Fruit fly (Drosophila melanogaster) whole organism, embryonic: ENCODE results near the gene ovm.
A peak's percentile ranks its signal among the peaks of the same experiment; 100 is the strongest.

Experiments used
- B-H2 ChIP-seq: fragments of 200-800 bp; sonication (Bioruptor generic); optimal IDR thresholded peaks from 2 replicates; lab custom pipeline; 2018; ENCODE audit warnings: missing biosample characterization, mild to moderate bottlenecking, missing genetic modification characterization
- CG10209 ChIP-seq: fragments of 200-800 bp; sonication (Bioruptor generic); optimal IDR thresholded peaks from 3 replicates; lab custom pipeline; 2017; ENCODE audit warnings: missing biosample characterization, mild to moderate bottlenecking, missing genetic modification characterization, missing genetic modification reagents
- CG1024 ChIP-seq: fragments of 200-800 bp; sonication (Bioruptor generic); IDR thresholded peaks from 2 replicates; pipeline ENCODE4 v1.3.6; 2022; ENCODE audit warnings: missing biosample characterization, missing genetic modification characterization
- CG11723 ChIP-seq: fragments of 200-800 bp; sonication (Bioruptor generic); optimal IDR thresholded peaks from 2 replicates; lab custom pipeline; 2017; ENCODE audit warnings: missing biosample characterization, mild to moderate bottlenecking, missing genetic modification characterization
- CG13424 ChIP-seq: fragments of 200-800 bp; sonication (Bioruptor generic); optimal IDR thresholded peaks from 2 replicates; lab custom pipeline; 2019; ENCODE audit warnings: missing biosample characterization, mild to moderate bottlenecking, missing genetic modification characterization, moderate library complexity
- CG14710 ChIP-seq: fragments of 200-800 bp; sonication (Bioruptor generic); optimal IDR thresholded peaks from 3 replicates; lab custom pipeline; 2019; ENCODE audit warnings: missing biosample characterization, mild to moderate bottlenecking, missing genetic modification characterization, moderate library complexity
- CG15011 ChIP-seq: fragments of 200-800 bp; sonication (Bioruptor generic); optimal IDR thresholded peaks from 3 replicates; lab custom pipeline; 2018; ENCODE audit warnings: missing biosample characterization, mild to moderate bottlenecking, missing genetic modification characterization
- CG2129 ChIP-seq: fragments of 200-800 bp; sonication (Bioruptor generic); IDR thresholded peaks from 2 replicates; pipeline ENCODE4 v1.3.6; 2022; ENCODE audit warnings: missing biosample characterization, missing genetic modification characterization; ENCODE audit not compliant: partially characterized antibody
- CG3065 ChIP-seq: fragments of 200-800 bp; sonication (Bioruptor generic); optimal IDR thresholded peaks from 2 replicates; lab custom pipeline; 2016; ENCODE audit warnings: missing biosample characterization, missing genetic modification characterization
- CG5180 ChIP-seq: fragments of 200-800 bp; sonication (Bioruptor generic); optimal IDR thresholded peaks from 3 replicates; lab custom pipeline; 2017; ENCODE audit warnings: missing biosample characterization, missing genetic modification characterization, mild to moderate bottlenecking, moderate library complexity, missing genetic modification reagents
- CG6683 ChIP-seq: fragments of 200-800 bp; sonication (Bioruptor generic); optimal IDR thresholded peaks from 2 replicates; lab custom pipeline; 2017; ENCODE audit warnings: missing biosample characterization, mild to moderate bottlenecking, missing genetic modification characterization, missing genetic modification reagents
- CG8478 ChIP-seq: fragments of >200 bp; optimal IDR thresholded peaks from 2 replicates; lab custom pipeline; 2018
- CrebB ChIP-seq: fragments of 200-800 bp; sonication (Bioruptor generic); optimal IDR thresholded peaks from 3 replicates; lab custom pipeline; 2018; ENCODE audit warnings: missing biosample characterization, mild to moderate bottlenecking, missing genetic modification characterization
- D19A ChIP-seq: fragments of 200-800 bp; optimal IDR thresholded peaks from 3 replicates; lab custom pipeline; 2019; ENCODE audit warnings: missing biosample characterization, mild to moderate bottlenecking, missing genetic modification characterization, moderate library complexity
- ERR ChIP-seq: fragments of 200-800 bp; sonication (Bioruptor generic); optimal IDR thresholded peaks from 2 replicates; lab custom pipeline; 2016; ENCODE audit warnings: missing biosample characterization, missing genetic modification characterization
- H15 ChIP-seq: fragments of 200-800 bp; sonication (Bioruptor generic); IDR thresholded peaks from 3 replicates; pipeline ENCODE4 v1.3.6; 2022; ENCODE audit warnings: missing biosample characterization, missing genetic modification characterization
- Hr78 ChIP-seq, 2 experiments: fragments of 200-800 bp in 1 of 2; fragments of >200 bp in 1 of 2; sonication (Bioruptor generic) in 1 of 2; optimal IDR thresholded peaks; 2 replicates each; lab custom pipeline; 2017 to 2019; ENCODE audit warnings: missing biosample characterization in 2 of 2, missing genetic modification characterization in 2 of 2, mild to moderate bottlenecking in 1 of 2, moderate library complexity in 1 of 2
- Kr ChIP-seq: fragments of 200-800 bp; sonication (Bioruptor generic); optimal IDR thresholded peaks from 2 replicates; lab custom pipeline; 2017; ENCODE audit warnings: missing biosample characterization, mild to moderate bottlenecking, missing genetic modification characterization
- Lhr ChIP-seq: fragments of 200-800 bp; sonication (Bioruptor generic); optimal IDR thresholded peaks from 3 replicates; lab custom pipeline; 2017; ENCODE audit warnings: mild to moderate bottlenecking, missing biosample characterization, missing genetic modification reagents, missing genetic modification characterization
- MTF-1 ChIP-seq: fragments of 200-800 bp; sonication (Bioruptor generic); optimal IDR thresholded peaks from 2 replicates; lab custom pipeline; 2018; ENCODE audit warnings: missing biosample characterization, mild to moderate bottlenecking, missing genetic modification characterization, borderline replicate concordance
- Meics ChIP-seq: fragments of 200-800 bp; sonication (Bioruptor generic); optimal IDR thresholded peaks from 2 replicates; lab custom pipeline; 2017; ENCODE audit warnings: missing biosample characterization, mild to moderate bottlenecking, missing genetic modification characterization
- Nf-YB ChIP-seq: fragments of 200-800 bp; sonication (Bioruptor generic); optimal IDR thresholded peaks from 3 replicates; lab custom pipeline; 2019; ENCODE audit warnings: missing biosample characterization, mild to moderate bottlenecking, missing genetic modification characterization, moderate library complexity
- Vsx1 ChIP-seq: fragments of 200-800 bp; sonication (Bioruptor generic); optimal IDR thresholded peaks from 2 replicates; lab custom pipeline; 2017; ENCODE audit warnings: missing biosample characterization, mild to moderate bottlenecking, missing genetic modification characterization, missing genetic modification reagents
- az2 ChIP-seq: fragments of 200-800 bp; sonication (Bioruptor generic); optimal IDR thresholded peaks from 3 replicates; lab custom pipeline; 2016; ENCODE audit warnings: missing biosample characterization, missing genetic modification characterization
- bsh ChIP-seq, 2 experiments: fragments of 200-800 bp; sonication (Bioruptor generic); optimal IDR thresholded peaks; 2 replicates each; lab custom pipeline; 2017 to 2018; ENCODE audit warnings: mild to moderate bottlenecking in 2 of 2, missing biosample characterization in 2 of 2, missing genetic modification characterization in 2 of 2, moderate library complexity in 1 of 2
- danr ChIP-seq: fragments of 200-800 bp; sonication (Bioruptor generic); IDR thresholded peaks from 2 replicates; pipeline ENCODE4 v1.3.6; 2022; ENCODE audit warnings: missing biosample characterization, missing genetic modification characterization
- dmrt99B ChIP-seq: fragments of 200-800 bp; sonication (Bioruptor generic); optimal IDR thresholded peaks from 2 replicates; lab custom pipeline; 2018; ENCODE audit warnings: missing biosample characterization, mild to moderate bottlenecking, missing genetic modification characterization, moderate library complexity
- ewg ChIP-seq: fragments of 200-800 bp; sonication (Bioruptor generic); optimal IDR thresholded peaks from 3 replicates; lab custom pipeline; 2017; ENCODE audit warnings: mild to moderate bottlenecking, missing biosample characterization, missing genetic modification reagents, missing genetic modification characterization
- eyg ChIP-seq: fragments of 200-800 bp; sonication (Bioruptor generic); optimal IDR thresholded peaks from 3 replicates; lab custom pipeline; 2016; ENCODE audit warnings: missing biosample characterization, missing genetic modification characterization
- fd64A ChIP-seq: fragments of 200-800 bp; sonication (Bioruptor generic); optimal IDR thresholded peaks from 3 replicates; lab custom pipeline; 2018; ENCODE audit warnings: missing biosample characterization, mild to moderate bottlenecking, missing genetic modification characterization
- gcm ChIP-seq: fragments of 200-800 bp; sonication (Bioruptor generic); optimal IDR thresholded peaks from 2 replicates; lab custom pipeline; 2019; ENCODE audit warnings: missing biosample characterization, mild to moderate bottlenecking, missing genetic modification characterization, moderate library complexity
- grau ChIP-seq: fragments of 200-800 bp; optimal IDR thresholded peaks from 3 replicates; lab custom pipeline; 2019; ENCODE audit warnings: missing biosample characterization, mild to moderate bottlenecking, missing genetic modification characterization, moderate library complexity
- grn ChIP-seq: fragments of 200-800 bp; sonication (Bioruptor generic); optimal IDR thresholded peaks from 3 replicates; lab custom pipeline; 2017; ENCODE audit warnings: missing biosample characterization, missing genetic modification characterization
- kni ChIP-seq: fragments of 200-800 bp; sonication (Bioruptor generic); optimal IDR thresholded peaks from 3 replicates; lab custom pipeline; 2017; ENCODE audit warnings: mild to moderate bottlenecking, missing biosample characterization, missing genetic modification reagents, missing genetic modification characterization
- knrl ChIP-seq: fragments of 200-800 bp; sonication (Bioruptor generic); IDR thresholded peaks from 3 replicates; pipeline ENCODE4 v1.3.6; 2022; ENCODE audit warnings: missing biosample characterization, missing genetic modification characterization; ENCODE audit not compliant: partially characterized antibody
- mirr ChIP-seq: fragments of 200-800 bp; sonication (Bioruptor generic); optimal IDR thresholded peaks from 3 replicates; lab custom pipeline; 2018; ENCODE audit warnings: missing biosample characterization, mild to moderate bottlenecking, missing genetic modification characterization
- otp ChIP-seq: fragments of 200-800 bp; sonication (Bioruptor generic); IDR thresholded peaks from 3 replicates; pipeline ENCODE4, ENCODE4 v1.3.6; 2022; ENCODE audit warnings: missing biosample characterization, missing genetic modification characterization
- pita ChIP-seq: fragments of 200-800 bp; sonication (Bioruptor generic); optimal IDR thresholded peaks from 2 replicates; lab custom pipeline; 2017; ENCODE audit warnings: missing biosample characterization, mild to moderate bottlenecking, missing genetic modification characterization
- prd ChIP-seq, 3 experiments: fragments of >200 bp in 2 of 3; fragments of 200-800 bp in 1 of 3; sonication (Bioruptor generic) in 1 of 3; optimal IDR thresholded peaks in 2 of 3; IDR thresholded peaks in 1 of 3; 2 replicates in 2 of 3; 3 replicates in 1 of 3; pipeline versions ENCODE4 v1.3.6 to Lab custom; 2017 to 2022; ENCODE audit warnings: missing biosample characterization in 1 of 3, missing genetic modification characterization in 1 of 3
- pros ChIP-seq: fragments of 200-800 bp; sonication (Bioruptor generic); optimal IDR thresholded peaks from 3 replicates; lab custom pipeline; 2019; ENCODE audit warnings: missing biosample characterization, mild to moderate bottlenecking, missing genetic modification characterization, moderate library complexity
- psq ChIP-seq: fragments of 200-800 bp; sonication (Bioruptor generic); optimal IDR thresholded peaks from 2 replicates; lab custom pipeline; 2017; ENCODE audit warnings: missing biosample characterization, missing genetic modification characterization
- pum ChIP-seq: fragments of 200-800 bp; sonication (Bioruptor generic); optimal IDR thresholded peaks from 2 replicates; lab custom pipeline; 2016; ENCODE audit warnings: missing biosample characterization, missing genetic modification characterization
- repo ChIP-seq: fragments of 200-800 bp; sonication (Bioruptor generic); optimal IDR thresholded peaks from 2 replicates; lab custom pipeline; 2016; ENCODE audit warnings: missing biosample characterization, missing genetic modification characterization
- wek ChIP-seq: fragments of 200-800 bp; sonication (Bioruptor generic); optimal IDR thresholded peaks from 3 replicates; lab custom pipeline; 2018; ENCODE audit warnings: missing biosample characterization, mild to moderate bottlenecking, missing genetic modification characterization, moderate library complexity

ovm gene

DNA sequence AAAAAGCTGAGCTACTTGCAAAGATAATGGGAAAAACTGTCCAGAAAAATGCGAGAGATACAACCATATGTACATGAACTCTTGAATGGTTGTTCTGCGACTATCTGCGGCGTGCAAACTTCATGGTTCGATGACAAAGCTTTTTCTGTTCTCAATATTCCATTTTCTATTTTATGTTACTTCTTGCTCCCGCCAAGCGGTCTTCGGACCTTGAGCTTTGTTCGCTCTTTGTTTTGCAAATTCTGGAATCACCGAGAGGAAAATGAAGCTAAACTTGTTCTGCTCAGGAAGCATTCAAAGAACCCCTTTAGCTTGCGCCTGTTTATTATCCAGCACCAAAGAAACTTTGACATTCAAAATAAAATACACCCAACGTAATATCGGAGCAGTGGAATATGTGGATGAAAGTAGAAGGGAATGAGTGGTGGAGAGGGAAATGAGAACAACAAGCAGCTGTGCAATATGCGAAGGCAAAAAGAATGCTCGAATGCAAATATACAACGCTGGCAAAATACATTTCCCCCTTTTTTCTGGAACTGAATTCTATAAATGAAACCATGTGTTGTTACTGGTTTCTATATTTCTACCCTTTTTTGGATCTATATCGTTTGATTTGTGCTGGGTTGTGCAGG is 27.6 kb upstream of the ovm start (continued):
- no peak for TF ChIP-seq knrl
- TF ChIP-seq, all 482 proteins: peak for 3

DNA sequence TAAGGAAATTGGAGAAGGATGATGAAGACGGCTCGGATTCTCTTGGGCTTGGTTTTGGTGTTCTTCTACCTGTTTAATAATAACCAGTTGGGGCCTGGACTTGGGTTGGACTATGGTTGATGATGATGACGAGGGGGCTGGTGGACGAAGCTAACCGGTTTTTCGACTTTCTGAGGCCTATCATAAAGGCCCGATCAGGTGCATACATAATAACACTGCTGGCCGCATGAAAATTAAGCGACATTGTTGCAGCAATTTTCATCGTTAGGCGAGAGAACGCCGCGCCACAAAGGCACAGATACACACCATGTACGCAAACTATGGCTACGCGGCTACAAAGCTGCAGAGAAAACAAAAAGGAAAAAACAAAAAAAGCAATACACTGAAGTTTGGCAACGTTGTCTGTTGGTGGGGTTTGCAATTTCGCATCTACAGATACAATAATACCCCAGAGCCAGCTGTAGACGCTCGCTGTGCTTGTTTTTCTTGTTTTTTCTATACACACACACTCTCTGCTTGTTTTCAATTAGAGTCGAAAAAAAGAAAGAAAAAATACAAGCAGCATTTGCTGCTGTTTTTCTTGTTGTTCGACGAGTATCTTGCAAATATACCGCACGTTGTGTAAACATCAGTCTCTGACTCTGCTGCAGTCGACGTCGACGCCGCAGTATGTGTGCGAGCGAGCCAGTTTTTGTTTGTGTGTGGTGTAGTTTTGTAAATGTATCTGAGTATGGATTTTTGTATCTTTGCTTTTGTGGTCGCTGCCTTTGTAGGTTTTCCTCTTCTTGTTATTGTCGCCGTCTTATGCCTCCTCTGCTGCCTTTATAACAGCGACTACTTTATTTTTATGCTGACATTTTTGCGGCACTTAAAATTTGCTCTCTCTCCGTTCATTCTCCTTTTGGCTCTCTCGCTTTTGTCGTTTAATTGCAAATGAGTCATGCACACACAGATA is 25.6 kb upstream of the ovm start:
- TF ChIP-seq az2 (GFP tag; lab: Kevin White, UChicago), result peak; percentile 6
- peak; percentile 85 for TF ChIP-seq pros (GFP tag; lab: Kevin White, UChicago)
- TF ChIP-seq Nf-YB (GFP tag; lab: Kevin White, UChicago), result peak; percentile 36
- TF ChIP-seq psq (GFP tag; lab: Kevin White, UChicago), result peak; percentile 21
- no peak for TF ChIP-seq danr (GFP tag; lab: Robert Waterston, UW)
- TF ChIP-seq CG5180 (GFP tag; lab: Kevin White, UChicago), result peak; percentile 75
- TF ChIP-seq fd64A, result peak; percentile 65
- TF ChIP-seq Meics, result peak; percentile 80
- TF ChIP-seq CG10209 (GFP tag; lab: Kevin White, UChicago), result peak; percentile 83
- TF ChIP-seq ewg, result peak; percentile 12
- TF ChIP-seq mirr, result peak; percentile 98
- peak; percentile 96 for TF ChIP-seq kni (GFP tag; lab: Kevin White, UChicago)
- TF ChIP-seq bsh (GFP tag; optimal IDR thresholded peaks at IDR 0.05; lab: Kevin White, UChicago), result peak; percentile 43 to 100
- peak; percentile 59 for TF ChIP-seq grn (GFP tag; lab: Kevin White, UChicago)
- no peak for TF ChIP-seq otp (GFP tag; lab: Robert Waterston, UW)
- peak in 1 of 2 experiments; percentile 15 for TF ChIP-seq Hr78 (GFP tag; optimal IDR thresholded peaks at IDR 0.05; lab: Kevin White, UChicago)
- peak; percentile 26 for TF ChIP-seq CG3065
- peak; percentile 67 for TF ChIP-seq wek (GFP tag; lab: Kevin White, UChicago)
- TF ChIP-seq pita, result no peak
- peak; percentile 71 for TF ChIP-seq CG11723 (GFP tag; lab: Kevin White, UChicago)
- peak; percentile 52 for TF ChIP-seq CG14710 (tag; lab: Kevin White, UChicago)
- no peak for TF ChIP-seq CG1024
- TF ChIP-seq H15 (GFP tag; lab: Robert Waterston, UW), result no peak
- no peak for TF ChIP-seq prd (optimal IDR thresholded peaks at IDR 0.05; lab: Kevin White, UChicago)
- no peak for TF ChIP-seq prd (GFP tag; IDR thresholded peaks at IDR 0.05; lab: Robert Waterston, UW)
- peak; percentile 55 for TF ChIP-seq grau (tag; lab: Kevin White, UChicago)
- TF ChIP-seq CG2129 (GFP tag; lab: Robert Waterston, UW), result no peak
- TF ChIP-seq eyg (GFP tag; lab: Kevin White, UChicago), result peak; percentile 74
- peak; percentile 85 for TF ChIP-seq MTF-1 (GFP tag; lab: Kevin White, UChicago)
- TF ChIP-seq ERR (GFP tag; lab: Kevin White, UChicago), result peak; percentile 53
- TF ChIP-seq gcm, result peak; percentile 52
- peak; percentile 90 for TF ChIP-seq CG6683
- peak; percentile 65 for TF ChIP-seq repo
- TF ChIP-seq pum (GFP tag; lab: Kevin White, UChicago), result peak; percentile 21
- no peak for TF ChIP-seq Lhr (GFP tag; lab: Kevin White, UChicago)
- peak; percentile 88 for TF ChIP-seq CrebB (tag; lab: Kevin White, UChicago)
- TF ChIP-seq B-H2 (GFP tag; lab: Kevin White, UChicago), result peak; percentile 96
- peak; percentile 62 for TF ChIP-seq CG13424 (tag; lab: Kevin White, UChicago)
- TF ChIP-seq CG15011 (GFP tag; lab: Kevin White, UChicago), result peak; percentile 81
- TF ChIP-seq D19A (tag; lab: Kevin White, UChicago), result peak; percentile 37
- TF ChIP-seq CG8478 (lab: Kevin White, UChicago), result no peak
- peak; percentile 84 for TF ChIP-seq Vsx1 (GFP tag; lab: Kevin White, UChicago)
- peak; percentile 70 for TF ChIP-seq dmrt99B
- TF ChIP-seq Kr, result peak; percentile 87
